Worm (Caenorhabditis elegans) whole organism, mixed stage, embryonic: ENCODE measurements around the gene mfsd-11.

Source experiments
- M03D4.4 ChIP-seq: sonication (generic microtip); optimal IDR thresholded peaks from 2 replicates; lab custom pipeline; 2017; ENCODE audit warnings: mild to moderate bottlenecking, missing genetic modification characterization, missing compliant biosample characterization
- bed-3 ChIP-seq: fragments of 200-800 bp; sonication (Bioruptor generic); optimal IDR thresholded peaks from 3 replicates; lab custom pipeline; 2018; ENCODE audit warnings: mild to moderate bottlenecking, missing genetic modification characterization, moderate library complexity, missing compliant biosample characterization
- blmp-1 ChIP-seq: fragments of 150-350 bp; optimal IDR thresholded peaks from 2 replicates; lab custom pipeline; 2014; ENCODE audit warnings: missing biosample characterization, missing genetic modification characterization
- ceh-39 ChIP-seq: fragments of 150-350 bp; optimal IDR thresholded peaks from 2 replicates; lab custom pipeline; 2014; ENCODE audit warnings: missing biosample characterization, missing genetic modification characterization
- ceh-43 ChIP-seq: fragments of 200-800 bp; sonication (Bioruptor generic); optimal IDR thresholded peaks from 2 replicates; lab custom pipeline; 2018; ENCODE audit warnings: mild to moderate bottlenecking, missing genetic modification characterization, moderate library complexity, missing compliant biosample characterization
- ces-1 ChIP-seq: fragments of 150-350 bp; optimal IDR thresholded peaks from 2 replicates; lab custom pipeline; 2014; ENCODE audit warnings: missing biosample characterization, missing genetic modification reagents, missing genetic modification characterization
- cnd-1 ChIP-seq: fragments of 200-800 bp; sonication (Bioruptor generic); optimal IDR thresholded peaks from 2 replicates; lab custom pipeline; 2018; ENCODE audit warnings: mild to moderate bottlenecking, missing genetic modification characterization, missing compliant biosample characterization
- drap-1 ChIP-seq: fragments of 200-800 bp; sonication (Bioruptor generic); optimal IDR thresholded peaks from 3 replicates; lab custom pipeline; 2018; ENCODE audit warnings: mild to moderate bottlenecking, missing genetic modification characterization, missing compliant biosample characterization
- elt-1 ChIP-seq: sonication (generic microtip); optimal IDR thresholded peaks from 2 replicates; lab custom pipeline; 2017; ENCODE audit warnings: missing genetic modification characterization, mild to moderate bottlenecking, missing compliant biosample characterization, antibody characterized with exemption, moderate library complexity, borderline replicate concordance; ENCODE audit not compliant: insufficient read depth
- flh-1 ChIP-seq: fragments of 200-800 bp; sonication (Bioruptor generic); optimal IDR thresholded peaks from 2 replicates; lab custom pipeline; 2018; ENCODE audit warnings: mild to moderate bottlenecking, missing genetic modification characterization, moderate library complexity, missing compliant biosample characterization
- ham-2 ChIP-seq: fragments of 200-800 bp; sonication (Bioruptor generic); optimal IDR thresholded peaks from 2 replicates; lab custom pipeline; 2018; ENCODE audit warnings: mild to moderate bottlenecking, missing genetic modification characterization, missing compliant biosample characterization
- lin-13 ChIP-seq: fragments of 150-350 bp; optimal IDR thresholded peaks from 2 replicates; lab custom pipeline; 2014; ENCODE audit warnings: missing biosample characterization, missing genetic modification characterization
- lin-32 ChIP-seq: fragments of 200-800 bp; sonication (Bioruptor generic); optimal IDR thresholded peaks from 2 replicates; lab custom pipeline; 2018; ENCODE audit warnings: mild to moderate bottlenecking, missing genetic modification characterization, missing compliant biosample characterization
- lsy-2 ChIP-seq: fragments of 150-350 bp; optimal IDR thresholded peaks from 2 replicates; lab custom pipeline; 2014; ENCODE audit warnings: missing biosample characterization, missing genetic modification characterization
- mep-1 ChIP-seq: fragments of 150-350 bp; optimal IDR thresholded peaks from 2 replicates; lab custom pipeline; 2017; ENCODE audit warnings: missing biosample characterization, missing genetic modification reagents, missing genetic modification characterization, inconsistent platforms
- mls-2 ChIP-seq: sonication (generic microtip); optimal IDR thresholded peaks from 2 replicates; lab custom pipeline; 2016; ENCODE audit warnings: mild to moderate bottlenecking, missing genetic modification characterization, moderate library complexity, missing compliant biosample characterization
- nhr-12 ChIP-seq: fragments of 150-350 bp; optimal IDR thresholded peaks from 2 replicates; lab custom pipeline; 2014; ENCODE audit warnings: missing biosample characterization, missing genetic modification characterization
- nhr-237 ChIP-seq: fragments of 150-350 bp; optimal IDR thresholded peaks from 2 replicates; lab custom pipeline; 2014; ENCODE audit warnings: missing biosample characterization, missing genetic modification characterization
- nhr-28 ChIP-seq: fragments of 150-350 bp; optimal IDR thresholded peaks from 2 replicates; lab custom pipeline; 2014; ENCODE audit warnings: missing biosample characterization, missing genetic modification characterization
- nhr-76 ChIP-seq: sonication (generic microtip); optimal IDR thresholded peaks from 2 replicates; lab custom pipeline; 2017; ENCODE audit warnings: missing biosample characterization, missing genetic modification characterization
- pha-4 ChIP-seq: fragments of 150-350 bp; optimal IDR thresholded peaks from 2 replicates; lab custom pipeline; 2018; ENCODE audit warnings: missing biosample characterization, missing genetic modification reagents, missing genetic modification characterization
- sem-2 ChIP-seq: fragments of 200-800 bp; sonication (Bioruptor generic); optimal IDR thresholded peaks from 2 replicates; lab custom pipeline; 2018; ENCODE audit warnings: mild to moderate bottlenecking, missing genetic modification characterization, missing compliant biosample characterization
- snpc-4 ChIP-seq: fragments of 150-350 bp; optimal IDR thresholded peaks from 2 replicates; lab custom pipeline; 2014; ENCODE audit warnings: missing biosample characterization, missing genetic modification characterization
- sptf-1 ChIP-seq: sonication (generic microtip); optimal IDR thresholded peaks from 2 replicates; lab custom pipeline; 2017; ENCODE audit warnings: mild to moderate bottlenecking, missing genetic modification characterization, moderate library complexity, missing compliant biosample characterization
- tbx-8 ChIP-seq: fragments of 200-800 bp; sonication (Bioruptor generic); optimal IDR thresholded peaks from 2 replicates; lab custom pipeline; 2018; ENCODE audit warnings: mild to moderate bottlenecking, missing genetic modification characterization, moderate library complexity, missing compliant biosample characterization
- unc-120 ChIP-seq: sonication (generic microtip); optimal IDR thresholded peaks from 2 replicates; lab custom pipeline; 2017; ENCODE audit warnings: missing genetic modification characterization, missing compliant biosample characterization; ENCODE audit not compliant: poor library complexity, severe bottlenecking
- unc-62 ChIP-seq: fragments of 150-350 bp; optimal IDR thresholded peaks from 2 replicates; lab custom pipeline; 2014; ENCODE audit warnings: missing biosample characterization, missing genetic modification reagents, missing genetic modification characterization
- zip-8 ChIP-seq: fragments of 150-350 bp; optimal IDR thresholded peaks from 2 replicates; lab custom pipeline; 2014; ENCODE audit warnings: missing biosample characterization, missing genetic modification characterization
- ztf-11 ChIP-seq: fragments of 150-350 bp; optimal IDR thresholded peaks from 2 replicates; lab custom pipeline; 2014; ENCODE audit warnings: missing biosample characterization, missing genetic modification characterization

mfsd-11 gene

DNA sequence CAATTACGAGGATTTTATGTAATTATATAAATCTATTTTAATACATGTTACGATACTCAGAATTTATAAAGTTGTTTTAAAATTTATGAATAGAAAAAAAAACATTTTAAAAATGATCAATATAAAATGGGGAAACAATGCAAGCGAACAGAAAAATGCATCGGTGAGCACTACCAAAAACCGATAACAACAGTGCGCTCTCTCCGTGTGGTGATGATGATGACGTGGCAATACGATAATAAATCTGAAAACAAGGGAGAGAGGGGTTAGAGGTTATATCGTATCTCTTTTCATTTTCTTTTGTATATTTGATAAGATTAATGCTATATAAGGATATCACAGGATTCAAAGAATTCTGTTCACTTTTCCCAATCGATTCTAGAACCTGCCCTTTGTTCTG lies 8.0 kb downstream of the mfsd-11 start:
- TF ChIP-seq nhr-76 (tag; lab: Kevin White, UChicago) (no peak), cnd-1 (no peak), ham-2 (GFP tag; lab: Kevin White, UChicago) (no peak), snpc-4 (no peak), bed-3 (GFP tag; lab: Kevin White, UChicago) (no peak), lin-13 (no peak), ces-1 (GFP tag; lab: Kevin White, UChicago) (no peak)
- TF ChIP-seq, all 35 proteins: peak for 0

DNA sequence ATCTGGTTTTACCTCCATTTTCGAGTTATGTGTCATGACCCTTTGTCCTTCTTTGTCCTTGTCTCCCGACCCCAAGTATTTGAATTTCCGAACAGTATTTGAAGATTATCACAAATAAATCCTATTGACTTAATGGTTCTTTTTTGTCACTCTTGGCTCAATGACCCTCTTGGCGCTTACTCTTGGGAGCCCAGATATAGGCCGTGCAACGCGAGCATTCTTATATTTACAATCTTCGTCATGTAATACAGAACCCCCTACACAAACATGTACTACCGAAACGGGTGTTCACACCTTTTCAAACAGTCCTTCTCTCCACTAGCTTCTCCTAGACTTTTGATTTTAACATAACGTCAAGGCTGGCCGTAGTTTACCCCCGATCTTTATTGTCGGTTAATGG lies 10.2 kb downstream of the mfsd-11 start, which contains the start of gene M153.5:
M153.5 (plus strand) TSS at position 301 of the 400 bp plus-strand sequence.
- no peak for TF ChIP-seq elt-1 (tag; lab: Kevin White, UChicago)
- TF ChIP-seq nhr-12 (tag; lab: Kevin White, UChicago) = no peak
- no peak for TF ChIP-seq lin-13
- TF ChIP-seq tbx-8 (GFP tag; lab: Kevin White, UChicago) = no peak
- no peak for TF ChIP-seq sptf-1 (tag; lab: Kevin White, UChicago)
- TF ChIP-seq drap-1 (GFP tag; lab: Kevin White, UChicago) = no peak
- TF ChIP-seq ceh-39 = no peak
- TF ChIP-seq flh-1 = no peak
- TF ChIP-seq mep-1 (tag; lab: Kevin White, UChicago) = no peak
- TF ChIP-seq ces-1 (GFP tag; lab: Kevin White, UChicago) = no peak
- no peak for TF ChIP-seq nhr-28 (tag; lab: Kevin White, UChicago)
- no peak for TF ChIP-seq unc-62 (GFP tag; lab: Kevin White, UChicago)
- TF ChIP-seq blmp-1 (tag; lab: Kevin White, UChicago) = no peak
- no peak for TF ChIP-seq sem-2 (GFP tag; lab: Kevin White, UChicago)
- no peak for TF ChIP-seq lsy-2 (tag; lab: Kevin White, UChicago)
- no peak for TF ChIP-seq zip-8 (tag; lab: Kevin White, UChicago)
- no peak for TF ChIP-seq nhr-237 (tag; lab: Kevin White, UChicago)
- TF ChIP-seq mls-2 = no peak

DNA sequence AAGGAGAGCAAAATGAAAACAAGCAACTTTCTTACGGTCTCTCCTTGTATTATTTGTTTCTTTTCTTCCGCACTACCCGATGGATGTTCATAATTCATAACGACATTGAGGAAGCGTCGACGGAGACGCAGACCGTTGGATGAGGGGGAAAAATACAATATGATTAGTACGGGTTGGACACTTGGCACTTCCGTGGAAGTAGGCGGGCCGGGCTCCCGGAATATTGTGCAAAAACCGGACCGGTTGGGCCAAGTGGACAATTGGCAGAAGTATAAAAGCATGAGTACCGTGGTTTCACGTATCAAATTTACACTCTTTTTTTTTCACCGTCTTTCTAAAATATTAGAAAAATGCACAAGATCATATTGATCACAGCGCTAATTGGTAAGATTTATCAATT lies 11.3 kb downstream of the mfsd-11 start, which contains the start of gene M153.3:
M153.3 (plus strand) TSS at position 301 of the 400 bp plus-strand sequence.
- TF ChIP-seq unc-62 (GFP tag; lab: Kevin White, UChicago) = no peak
- TF ChIP-seq sptf-1 (tag; lab: Kevin White, UChicago) = no peak
- TF ChIP-seq lin-13 = no peak
- TF ChIP-seq blmp-1 (tag; lab: Kevin White, UChicago) = no peak
- TF ChIP-seq drap-1 (GFP tag; lab: Kevin White, UChicago) = no peak
- no peak for TF ChIP-seq pha-4 (tag; lab: Kevin White, UChicago)
- no peak for TF ChIP-seq ztf-11
- no peak for TF ChIP-seq unc-120 (tag; lab: Kevin White, UChicago)
- no peak for TF ChIP-seq nhr-28 (tag; lab: Kevin White, UChicago)
- no peak for TF ChIP-seq flh-1
- TF ChIP-seq cnd-1 = no peak
- no peak for TF ChIP-seq ceh-43 (GFP tag; lab: Kevin White, UChicago)

DNA sequence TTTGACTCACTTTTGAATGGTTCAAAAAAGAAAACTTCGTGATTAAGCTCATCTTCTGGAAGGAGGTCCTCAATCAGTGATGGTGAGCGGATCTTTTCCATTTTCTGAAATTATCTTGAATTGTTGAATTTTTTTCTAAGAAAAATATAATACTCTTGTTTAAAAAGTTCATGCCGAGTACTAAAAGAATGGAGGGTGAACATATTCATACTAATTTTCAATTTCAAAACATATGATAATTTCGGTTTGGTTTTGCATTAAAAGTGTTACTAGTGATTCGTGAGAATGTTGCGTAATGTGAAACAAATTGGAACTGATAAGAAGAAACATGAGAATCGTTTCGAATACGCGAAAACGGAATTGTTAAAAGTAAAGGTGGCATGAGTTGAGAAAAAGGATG lies 12.9 kb downstream of the mfsd-11 start, which contains the start of gene lyst-1:
lyst-1 (minus strand) TSS at position 101 of the 400 bp plus-strand sequence.
- peak; percentile 10 for TF ChIP-seq zip-8 (tag; lab: Kevin White, UChicago)
- TF ChIP-seq ham-2 (GFP tag; lab: Kevin White, UChicago) = no peak

DNA sequence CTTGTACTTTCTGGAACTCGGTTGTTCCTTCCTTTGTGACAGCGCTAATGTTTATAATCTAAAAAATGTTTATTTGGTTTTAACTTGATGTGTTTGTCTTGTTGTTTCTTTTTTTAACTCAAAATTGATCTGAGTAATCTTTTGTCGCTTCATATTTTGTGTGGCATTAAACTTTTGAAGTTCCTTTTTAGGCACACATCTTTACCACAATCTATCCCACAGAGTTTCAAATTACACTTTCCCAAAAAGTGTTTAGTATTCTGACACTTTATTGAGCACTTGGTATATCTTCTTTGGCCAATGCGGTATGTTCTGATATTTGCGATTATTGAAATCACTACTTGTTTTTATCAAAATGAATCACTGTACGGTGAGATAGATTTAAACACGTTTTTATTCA lies 28.6 kb downstream of the mfsd-11 start, which contains the start of gene lgc-18:
lgc-18 (plus strand) TSS at position 301 of the 400 bp plus-strand sequence.
- no peak for TF ChIP-seq nhr-12 (tag; lab: Kevin White, UChicago)

DNA sequence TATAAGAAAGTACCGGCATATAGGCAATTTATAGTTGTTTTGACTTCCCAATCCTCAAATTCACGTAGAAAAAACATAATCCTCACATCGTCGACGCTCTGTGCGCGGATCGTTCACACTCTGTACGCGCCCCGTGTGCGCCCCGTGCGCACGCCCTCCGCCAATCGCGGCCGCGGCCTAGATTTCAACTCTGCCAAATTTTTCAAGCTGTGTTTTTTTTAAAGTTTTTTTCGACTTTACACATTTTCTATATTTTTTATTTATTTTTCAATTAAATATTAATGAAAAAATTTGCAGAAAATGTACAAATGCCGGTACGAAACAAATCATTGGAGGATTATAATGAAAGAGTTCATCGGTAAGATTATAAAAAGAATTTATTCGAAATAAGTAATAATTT lies 30.8 kb downstream of the mfsd-11 start, which contains the start of gene T01H10.11:
T01H10.11 (plus strand) TSS at position 301 of the 400 bp plus-strand sequence.
- TF ChIP-seq M03D4.4 (no peak), flh-1 (no peak), lin-32 (GFP tag; lab: Kevin White, UChicago) (no peak), blmp-1 (tag; lab: Kevin White, UChicago) (no peak), nhr-76 (tag; lab: Kevin White, UChicago) (no peak), ceh-43 (GFP tag; lab: Kevin White, UChicago) (no peak), sptf-1 (tag; lab: Kevin White, UChicago) (no peak), nhr-28 (tag; lab: Kevin White, UChicago) (no peak)
- TF ChIP-seq, all 35 proteins: peak for 0
